Fruit fly (Drosophila melanogaster) ovary, adult (tissue): ENCODE measurements around the gene CG33920.

ENCODE experiments used
- CG17801 ChIP-seq: fragments of 200-800 bp; optimal IDR thresholded peaks from 2 replicates; lab custom pipeline; 2019; ENCODE audit warnings: missing biosample characterization, mild to moderate bottlenecking, missing genetic modification characterization, moderate library complexity; ENCODE audit not compliant: partially characterized antibody

CG33920 gene

dm6 chr3R:31038473-31039424 is 6.2 kb downstream of the CG33920 start, which contains the start of gene CanA1:
Gene CanA1 (plus strand): TSS chr3R:31039374.
- no peak for TF ChIP-seq CG17801 (GFP tag; lab: Kevin White, UChicago)

dm6 chr3R:31035046-31035445 is 9.9 kb downstream of the CG33920 start, which contains the start of gene CG33773:
Gene CG33773 (plus strand): TSS chr3R:31035346.
- no peak for TF ChIP-seq CG17801 (GFP tag; lab: Kevin White, UChicago)

dm6 chr3R:31020762-31021161 is 24.1 kb downstream of the CG33920 start:
- TF ChIP-seq CG17801 (GFP tag; lab: Kevin White, UChicago) = no peak

DNA sequence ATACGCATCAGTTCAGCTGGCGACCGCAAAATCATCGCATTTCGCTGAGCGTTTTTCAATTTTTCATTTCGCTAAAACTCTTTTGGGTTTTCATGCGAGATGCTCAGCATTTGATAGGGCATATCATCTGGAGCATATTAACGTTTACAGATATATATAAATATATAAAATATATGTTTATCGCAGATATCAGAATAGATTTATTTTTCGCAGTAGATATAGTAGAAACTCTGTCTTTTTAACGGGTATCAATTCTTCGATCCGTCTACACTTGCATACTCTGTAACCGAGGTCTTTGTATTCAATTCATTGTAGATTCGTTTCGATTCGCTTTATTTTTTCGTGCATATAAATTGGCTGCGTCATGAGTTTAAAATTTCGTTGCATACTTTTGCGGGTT is 25.2 kb downstream of the CG33920 start:
- no peak for TF ChIP-seq CG17801 (GFP tag; lab: Kevin White, UChicago)

DNA sequence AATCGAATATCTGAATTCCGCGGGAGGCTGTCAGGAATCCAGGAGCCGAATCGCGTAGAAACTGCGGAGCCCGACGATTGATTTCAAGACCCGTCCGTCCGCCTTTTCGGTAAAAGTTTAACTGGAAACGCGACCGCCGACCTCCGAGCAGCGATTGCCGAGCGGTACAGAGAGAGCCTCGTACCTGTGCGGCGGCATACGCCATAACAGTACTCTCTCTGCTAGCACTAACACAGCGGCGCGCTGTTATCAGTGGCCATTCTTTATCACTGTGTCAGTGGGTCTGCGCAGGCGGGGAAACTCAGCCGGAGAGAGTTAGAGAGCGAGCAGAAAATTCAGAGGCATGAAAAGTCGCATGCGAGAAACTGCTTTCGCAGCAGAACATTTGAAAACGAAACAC is 28.2 kb downstream of the CG33920 start, which contains the start of gene 5-HT7:
Gene 5-HT7 (minus strand): TSS at position 161 of the 400 bp plus-strand sequence.
- no peak for TF ChIP-seq CG17801 (GFP tag; lab: Kevin White, UChicago)

DNA sequence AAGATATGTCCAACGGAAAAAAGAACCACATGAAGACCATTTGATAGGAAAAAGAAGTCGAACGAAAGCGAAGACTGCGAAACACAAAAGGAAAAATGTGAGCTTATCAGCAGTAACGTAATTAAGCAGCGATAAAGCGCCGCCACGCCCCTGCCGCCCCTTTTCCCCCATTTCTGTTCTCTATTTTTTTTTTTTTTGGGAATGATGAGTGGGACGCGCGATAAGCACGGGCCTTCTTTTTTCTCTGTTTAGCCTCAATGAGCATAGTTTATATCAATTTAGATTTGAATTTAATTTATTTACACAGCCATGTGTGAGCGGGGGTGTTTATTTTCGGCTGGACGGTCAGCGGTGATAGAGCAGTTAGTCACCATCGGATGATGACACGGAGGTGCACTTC is 34.8 kb downstream of the CG33920 start:
- TF ChIP-seq CG17801 (GFP tag; lab: Kevin White, UChicago) = no peak

dm6 chr3R:31006599-31006998 is 38.3 kb downstream of the CG33920 start:
- TF ChIP-seq CG17801 (GFP tag; lab: Kevin White, UChicago) = no peak
